Fruit fly (Drosophila melanogaster): Measurements from ENCODE around the gene Ubc4.

The Ubc4 gene

dm6 chr3L:9703495-9703894 lies 5.4 kb downstream of the Ubc4 start, which contains the start of gene CG6761:
Gene CG6761, minus strand, starts transcription at chr3L:9703595.
- TF ChIP-seq D1 (tag; optimal IDR thresholded peaks at IDR 0.05), result no peak
- TF ChIP-seq fd96Ca (GFP tag; IDR thresholded peaks at IDR 0.05), result no peak
- TF ChIP-seq CG9948 (tag; optimal IDR thresholded peaks at IDR 0.05), result no peak
- TF ChIP-seq CG17806 (tag; optimal IDR thresholded peaks at IDR 0.05), result no peak
- TF ChIP-seq CG8301 (tag; optimal IDR thresholded peaks at IDR 0.05), result no peak
- no peak for TF ChIP-seq CG4496 (GFP tag; IDR thresholded peaks at IDR 0.05)
- no peak for TF ChIP-seq CG32121 (GFP tag; IDR thresholded peaks at IDR 0.05)
- TF ChIP-seq CG12605 (GFP tag; IDR thresholded peaks at IDR 0.05), result no peak
- TF ChIP-seq Ets98B (GFP tag; IDR thresholded peaks at IDR 0.05), result no peak
- no peak for TF ChIP-seq Pif1A (GFP tag; optimal IDR thresholded peaks at IDR 0.05)
- TF ChIP-seq CG34367 (tag; optimal IDR thresholded peaks at IDR 0.05), result no peak
- TF ChIP-seq gl (tag; optimal IDR thresholded peaks at IDR 0.05), result no peak
- TF ChIP-seq CG15710 (tag; optimal IDR thresholded peaks at IDR 0.05), result no peak
- TF ChIP-seq CG10348 (GFP tag; IDR thresholded peaks at IDR 0.05), result no peak
- TF ChIP-seq Pif1B (GFP tag; optimal IDR thresholded peaks at IDR 0.05), result no peak
- TF ChIP-seq CG14655 (GFP tag; optimal IDR thresholded peaks at IDR 0.05), result no peak
- no peak for TF ChIP-seq Snoo (tag; optimal IDR thresholded peaks at IDR 0.05)
- TF ChIP-seq EcR (GFP tag; optimal IDR thresholded peaks at IDR 0.05), result no peak
- TF ChIP-seq CG13204 (GFP tag; optimal IDR thresholded peaks at IDR 0.05), result no peak

dm6 chr3L:9704162-9704748 lies 6.1 kb downstream of the Ubc4 start, which contains the start of gene CG16711:
Gene CG16711, plus strand, starts transcription at chr3L:9704331.
- TF ChIP-seq CG10348 (GFP tag; IDR thresholded peaks at IDR 0.05) (no peak), Ets98B (GFP tag; IDR thresholded peaks at IDR 0.05) (no peak), Pif1B (GFP tag; optimal IDR thresholded peaks at IDR 0.05) (no peak)

- TF ChIP-seq Ets98B (GFP tag; IDR thresholded peaks at IDR 0.05) (no peak), CG17806 (tag; optimal IDR thresholded peaks at IDR 0.05) (no peak), CG13204 (GFP tag; optimal IDR thresholded peaks at IDR 0.05) (no peak), Pif1B (GFP tag; optimal IDR thresholded peaks at IDR 0.05) (no peak), CG8301 (tag; optimal IDR thresholded peaks at IDR 0.05) (no peak), CG34367 (tag; optimal IDR thresholded peaks at IDR 0.05) (no peak), CG15710 (tag; optimal IDR thresholded peaks at IDR 0.05) (no peak)
Measured at dm6 chr3L:9705591-9705990, 7.5 kb downstream of the Ubc4 start.

DNA sequence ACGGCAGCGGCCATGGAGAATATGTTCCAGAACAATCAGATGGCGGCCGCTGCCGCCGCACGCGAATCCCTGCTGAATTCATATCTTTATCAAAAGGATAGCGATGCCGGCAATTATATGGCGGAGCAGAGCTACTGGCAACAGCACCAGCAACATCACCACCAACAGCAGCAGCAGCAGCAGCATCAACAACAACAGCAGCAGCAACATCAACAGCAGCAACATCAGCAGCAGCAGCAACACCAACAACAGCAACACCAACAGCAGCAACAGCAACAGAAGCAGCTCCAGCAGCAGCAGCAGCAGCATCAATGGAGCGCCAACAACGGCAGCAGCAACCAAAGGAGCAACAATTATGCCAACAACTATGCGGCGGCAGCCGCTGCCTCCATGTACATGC lies 10.7 kb downstream of the Ubc4 start:
- TF ChIP-seq CG32121 (GFP tag; IDR thresholded peaks at IDR 0.05) (no peak), CG10348 (GFP tag; IDR thresholded peaks at IDR 0.05) (no peak), CG14655 (GFP tag; optimal IDR thresholded peaks at IDR 0.05) (no peak), CG8159 (tag; optimal IDR thresholded peaks at IDR 0.05) (no peak), CG9948 (tag; optimal IDR thresholded peaks at IDR 0.05) (no peak), CG17806 (tag; optimal IDR thresholded peaks at IDR 0.05) (no peak), gl (tag; optimal IDR thresholded peaks at IDR 0.05) (no peak), Pif1A (GFP tag; optimal IDR thresholded peaks at IDR 0.05) (no peak), EcR (GFP tag; optimal IDR thresholded peaks at IDR 0.05) (no peak), CG4496 (GFP tag; IDR thresholded peaks at IDR 0.05) (no peak), CG13204 (GFP tag; optimal IDR thresholded peaks at IDR 0.05) (no peak), Pif1B (GFP tag; optimal IDR thresholded peaks at IDR 0.05) (no peak), CG34367 (tag; optimal IDR thresholded peaks at IDR 0.05) (no peak), CG12605 (GFP tag; IDR thresholded peaks at IDR 0.05) (no peak), CG8301 (tag; optimal IDR thresholded peaks at IDR 0.05) (no peak), rn (GFP tag; IDR thresholded peaks at IDR 0.05) (no peak), D1 (tag; optimal IDR thresholded peaks at IDR 0.05) (no peak), CG15710 (tag; optimal IDR thresholded peaks at IDR 0.05) (no peak), fd96Ca (GFP tag; IDR thresholded peaks at IDR 0.05) (no peak), Snoo (tag; optimal IDR thresholded peaks at IDR 0.05) (no peak)

DNA sequence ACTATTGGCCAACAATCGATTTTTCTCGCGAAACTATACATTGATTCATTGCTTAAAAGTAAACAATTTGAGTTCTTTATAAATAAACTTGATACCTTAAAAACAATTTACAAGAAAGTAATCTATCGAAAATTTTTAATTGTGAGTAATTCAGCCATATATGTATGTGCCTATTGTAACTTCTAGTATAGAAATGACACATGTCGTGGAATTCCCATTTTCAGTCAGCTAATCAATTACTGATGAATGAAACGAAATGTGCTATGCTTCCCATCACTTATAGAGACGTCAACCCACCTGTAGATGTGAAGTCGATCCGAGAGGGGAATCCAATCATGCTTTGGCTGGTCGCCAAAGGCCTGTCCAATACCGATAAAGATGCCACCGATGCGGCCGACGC lies 13.1 kb downstream of the Ubc4 start:
- no peak for TF ChIP-seq Ets98B (GFP tag; IDR thresholded peaks at IDR 0.05)
- TF ChIP-seq CG34367 (tag; optimal IDR thresholded peaks at IDR 0.05), result no peak
- no peak for TF ChIP-seq D1 (tag; optimal IDR thresholded peaks at IDR 0.05)
- TF ChIP-seq CG15710 (tag; optimal IDR thresholded peaks at IDR 0.05), result no peak
- no peak for TF ChIP-seq Snoo (tag; optimal IDR thresholded peaks at IDR 0.05)
- no peak for TF ChIP-seq CG13204 (GFP tag; optimal IDR thresholded peaks at IDR 0.05)
- TF ChIP-seq CG17806 (tag; optimal IDR thresholded peaks at IDR 0.05), result no peak
- no peak for TF ChIP-seq EcR (GFP tag; optimal IDR thresholded peaks at IDR 0.05)
- no peak for TF ChIP-seq CG8301 (tag; optimal IDR thresholded peaks at IDR 0.05)
- TF ChIP-seq CG14655 (GFP tag; optimal IDR thresholded peaks at IDR 0.05), result no peak
- no peak for TF ChIP-seq CG12605 (GFP tag; IDR thresholded peaks at IDR 0.05)
- no peak for TF ChIP-seq Pif1A (GFP tag; optimal IDR thresholded peaks at IDR 0.05)

dm6 chr3L:9712066-9712789 lies 14.1 kb downstream of the Ubc4 start:
- TF ChIP-seq CG8159 (tag; optimal IDR thresholded peaks at IDR 0.05) (peak; percentile 2), CG34367 (tag; optimal IDR thresholded peaks at IDR 0.05) (no peak)
